Worm (Caenorhabditis elegans) whole organism, L2 larva: ENCODE results near the gene C03A7.13.

ENCODE experiments used
- C34F6.9 ChIP-seq: fragments of 150-350 bp; optimal IDR thresholded peaks from 2 replicates; lab custom pipeline; 2014; ENCODE audit warnings: missing biosample characterization, missing genetic modification characterization
- F13H6.1 ChIP-seq: sonication (generic microtip); optimal IDR thresholded peaks from 2 replicates; lab custom pipeline; 2016; ENCODE audit warnings: missing genetic modification characterization, missing compliant biosample characterization
- Y55F3AM.14 ChIP-seq: fragments of 200-800 bp; sonication (Bioruptor generic); optimal IDR thresholded peaks from 2 replicates; lab custom pipeline; 2018; ENCODE audit warnings: mild to moderate bottlenecking, missing genetic modification characterization, missing compliant biosample characterization
- alr-1 ChIP-seq: fragments of 150-350 bp; optimal IDR thresholded peaks from 2 replicates; lab custom pipeline; 2014; ENCODE audit warnings: missing biosample characterization, missing genetic modification characterization
- ama-1 ChIP-seq: fragments of 150-350 bp; optimal IDR thresholded peaks from 2 replicates; lab custom pipeline; 2018; ENCODE audit warnings: inconsistent platforms
- ceh-16 ChIP-seq: fragments of 150-350 bp; optimal IDR thresholded peaks from 2 replicates; lab custom pipeline; 2014; ENCODE audit warnings: missing biosample characterization, missing genetic modification characterization
- ceh-82 ChIP-seq: fragments of 150-350 bp; optimal IDR thresholded peaks from 2 replicates; lab custom pipeline; 2014; ENCODE audit warnings: missing biosample characterization, missing genetic modification characterization
- crh-2 ChIP-seq: sonication (generic microtip); optimal IDR thresholded peaks from 2 replicates; lab custom pipeline; 2017; ENCODE audit warnings: missing biosample characterization, missing genetic modification characterization
- egl-27 ChIP-seq: sonication (generic microtip); optimal IDR thresholded peaks from 3 replicates; lab custom pipeline; 2017; ENCODE audit warnings: missing biosample characterization, missing genetic modification reagents, missing genetic modification characterization
- elt-1 ChIP-seq: fragments of 150-350 bp; optimal IDR thresholded peaks from 2 replicates; lab custom pipeline; 2014; ENCODE audit warnings: missing biosample characterization, missing genetic modification characterization
- elt-3 ChIP-seq: sonication (generic microtip); optimal IDR thresholded peaks from 2 replicates; lab custom pipeline; 2017; ENCODE audit warnings: missing biosample characterization, missing genetic modification characterization
- fos-1 ChIP-seq: fragments of 150-350 bp; optimal IDR thresholded peaks from 2 replicates; lab custom pipeline; 2014; ENCODE audit warnings: missing biosample characterization, missing genetic modification characterization
- lin-11 ChIP-seq: fragments of 150-350 bp; sonication (generic microtip); optimal IDR thresholded peaks from 2 replicates; lab custom pipeline; 2014; ENCODE audit warnings: missing biosample characterization, missing genetic modification characterization, inconsistent platforms, mixed read lengths
- lin-13 ChIP-seq: fragments of 150-350 bp; optimal IDR thresholded peaks from 2 replicates; lab custom pipeline; 2014; ENCODE audit warnings: missing biosample characterization, missing genetic modification reagents, missing genetic modification characterization
- lin-39 ChIP-seq: fragments of 150-350 bp; optimal IDR thresholded peaks from 2 replicates; lab custom pipeline; 2014; ENCODE audit warnings: missing biosample characterization, missing genetic modification reagents, missing genetic modification characterization
- lsy-2 ChIP-seq, 2 experiments: fragments of 150-350 bp in 1 of 2; sonication (generic microtip) in 1 of 2; optimal IDR thresholded peaks; 2 replicates each; lab custom pipeline; 2014 to 2017; ENCODE audit warnings: missing biosample characterization in 2 of 2, missing genetic modification characterization in 2 of 2
- mab-5 ChIP-seq: fragments of 150-350 bp; optimal IDR thresholded peaks from 2 replicates; lab custom pipeline; 2014; ENCODE audit warnings: missing biosample characterization, missing genetic modification characterization
- mbf-1 ChIP-seq: sonication (generic microtip); optimal IDR thresholded peaks from 2 replicates; lab custom pipeline; 2017; ENCODE audit warnings: missing biosample characterization, missing genetic modification characterization
- mdl-1 ChIP-seq, 2 experiments: fragments of 150-350 bp in 1 of 2; sonication (generic microtip) in 1 of 2; optimal IDR thresholded peaks; 2 replicates each; lab custom pipeline; 2017; ENCODE audit warnings: missing biosample characterization in 2 of 2, missing genetic modification characterization in 2 of 2
- nhr-10 ChIP-seq: sonication (generic microtip); optimal IDR thresholded peaks from 2 replicates; lab custom pipeline; 2017; ENCODE audit warnings: missing biosample characterization, missing genetic modification characterization
- nhr-11 ChIP-seq: fragments of 150-350 bp; optimal IDR thresholded peaks from 2 replicates; lab custom pipeline; 2014; ENCODE audit warnings: missing biosample characterization, missing genetic modification characterization
- nhr-129 ChIP-seq: fragments of 150-350 bp; optimal IDR thresholded peaks from 2 replicates; lab custom pipeline; 2014; ENCODE audit warnings: missing biosample characterization, missing genetic modification characterization
- nhr-21 ChIP-seq: fragments of 150-350 bp; optimal IDR thresholded peaks from 2 replicates; lab custom pipeline; 2014; ENCODE audit warnings: missing biosample characterization, missing genetic modification characterization
- nhr-237 ChIP-seq: fragments of 150-350 bp; optimal IDR thresholded peaks from 2 replicates; lab custom pipeline; 2014; ENCODE audit warnings: missing biosample characterization, missing genetic modification characterization
- nhr-6 ChIP-seq: fragments of 150-350 bp; optimal IDR thresholded peaks from 2 replicates; lab custom pipeline; 2014; ENCODE audit warnings: missing biosample characterization, missing genetic modification characterization
- nhr-77 ChIP-seq: fragments of 150-350 bp; optimal IDR thresholded peaks from 2 replicates; lab custom pipeline; 2014; ENCODE audit warnings: missing biosample characterization, missing genetic modification characterization
- peb-1 ChIP-seq: fragments of 150-350 bp; optimal IDR thresholded peaks from 2 replicates; lab custom pipeline; 2014; ENCODE audit warnings: missing biosample characterization, missing genetic modification characterization
- sem-4 ChIP-seq: fragments of 150-350 bp; optimal IDR thresholded peaks from 2 replicates; lab custom pipeline; 2014; ENCODE audit warnings: missing biosample characterization, missing genetic modification reagents, missing genetic modification characterization
- skn-1 ChIP-seq: sonication (generic microtip); optimal IDR thresholded peaks from 2 replicates; lab custom pipeline; 2017; ENCODE audit warnings: missing biosample characterization, missing genetic modification characterization
- sma-9 ChIP-seq, 2 experiments: fragments of 150-350 bp in 1 of 2; sonication (generic microtip) in 1 of 2; optimal IDR thresholded peaks; 2 replicates each; lab custom pipeline; 2014 to 2016; ENCODE audit warnings: missing genetic modification characterization in 2 of 2, mild to moderate bottlenecking in 1 of 2, missing biosample characterization in 1 of 2, missing compliant biosample characterization in 1 of 2, missing genetic modification reagents in 1 of 2, moderate library complexity in 1 of 2
- snpc-4 ChIP-seq: fragments of 150-350 bp; optimal IDR thresholded peaks from 2 replicates; lab custom pipeline; 2014; ENCODE audit warnings: missing biosample characterization, missing genetic modification characterization
- unc-39 ChIP-seq: fragments of 150-350 bp; optimal IDR thresholded peaks from 2 replicates; lab custom pipeline; 2014; ENCODE audit warnings: missing biosample characterization, missing genetic modification characterization
- unc-55 ChIP-seq: fragments of 150-350 bp; sonication (generic microtip); optimal IDR thresholded peaks from 3 replicates; lab custom pipeline; 2014; ENCODE audit warnings: missing biosample characterization, missing genetic modification reagents, missing genetic modification characterization
- unc-62 ChIP-seq: fragments of 150-350 bp; optimal IDR thresholded peaks from 2 replicates; lab custom pipeline; 2014; ENCODE audit warnings: missing biosample characterization, missing genetic modification reagents, missing genetic modification characterization
- zag-1 ChIP-seq: fragments of 150-350 bp; optimal IDR thresholded peaks from 2 replicates; lab custom pipeline; 2014; ENCODE audit warnings: missing biosample characterization, missing genetic modification characterization
- ztf-1 ChIP-seq: fragments of 200-800 bp; sonication (Bioruptor generic); conservative IDR thresholded peaks from 2 replicates; pipeline ENCODE4 v1.3.6; 2022; ENCODE audit warnings: missing genetic modification characterization, missing compliant biosample characterization

C03A7.13 gene

DNA sequence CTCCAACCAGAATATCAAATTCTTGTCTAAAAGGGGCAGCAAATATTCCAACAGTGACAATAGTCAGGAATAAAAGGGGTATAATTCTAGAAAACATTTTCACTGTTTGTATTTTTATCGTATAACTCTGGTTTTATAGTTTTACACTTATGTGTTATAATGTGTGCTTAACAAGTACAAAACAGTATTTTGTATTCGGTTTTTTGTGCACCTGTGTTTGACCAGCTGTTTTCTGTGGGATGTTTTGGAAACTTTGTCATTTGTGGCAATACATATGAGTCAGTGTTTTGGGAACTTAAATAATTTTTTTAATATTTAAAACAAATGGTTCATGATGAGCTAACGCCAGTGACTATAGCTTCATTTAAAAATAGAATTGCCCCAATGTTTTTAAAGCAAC is 45.9 kb downstream of the C03A7.13 start, which contains the start of gene F14F9.6:
Gene F14F9.6, minus strand, starts transcription at position 101 of the 400 bp plus-strand sequence.
- TF ChIP-seq skn-1 (tag; lab: Kevin White, UChicago) (no peak), peb-1 (no peak), snpc-4 (tag; lab: Kevin White, UChicago) (no peak), ceh-82 (tag; lab: Kevin White, UChicago) (no peak), egl-27 (no peak), F13H6.1 (tag; lab: Kevin White, UChicago) (no peak), ztf-1 (GFP tag; lab: Robert Waterston, UW) (no peak), ama-1 (lab: Kevin White, UChicago) (no peak), fos-1 (no peak), sma-9 (GFP tag; optimal IDR thresholded peaks at IDR 0.05; lab: Kevin White, UChicago) (no peak), sma-9 (tag; optimal IDR thresholded peaks at IDR 0.05; lab: Kevin White, UChicago) (no peak), lin-39 (tag; lab: Kevin White, UChicago) (no peak), lsy-2 (tag; optimal IDR thresholded peaks at IDR 0.05; lab: Kevin White, UChicago) (no peak), lin-13 (no peak), unc-55 (GFP tag; lab: Kevin White, UChicago) (no peak), mdl-1 (tag; optimal IDR thresholded peaks at IDR 0.05; lab: Kevin White, UChicago) (no peak), crh-2 (tag; lab: Kevin White, UChicago) (no peak), lin-11 (tag; lab: Kevin White, UChicago) (no peak), C34F6.9 (tag; lab: Kevin White, UChicago) (no peak), unc-62 (GFP tag; lab: Kevin White, UChicago) (no peak), sem-4 (tag; lab: Kevin White, UChicago) (no peak)

DNA sequence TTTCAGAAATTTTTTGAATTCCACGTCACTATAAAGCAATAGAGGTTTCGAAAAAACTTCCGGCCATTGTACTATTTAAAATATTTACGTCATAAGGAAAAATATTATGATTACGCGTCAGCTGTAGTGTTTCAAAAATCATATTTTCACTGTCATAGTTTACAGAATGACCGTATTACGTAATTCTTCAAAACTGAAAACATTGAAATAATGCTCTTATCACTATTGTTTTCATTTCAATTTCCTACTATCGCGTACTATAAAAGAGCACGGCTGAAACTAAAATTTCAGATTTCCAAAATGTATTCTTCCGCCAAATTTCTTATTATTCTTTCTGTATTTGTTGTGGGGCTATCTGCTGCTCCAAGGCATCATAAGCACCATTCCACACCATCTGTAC is 47.8 kb downstream of the C03A7.13 start, which contains the start of gene F14F9.2:
Gene F14F9.2, plus strand, starts transcription at position 301 of the 400 bp plus-strand sequence.
- TF ChIP-seq sem-4 (tag; lab: Kevin White, UChicago) (no peak), sma-9 (GFP tag; optimal IDR thresholded peaks at IDR 0.05; lab: Kevin White, UChicago) (no peak), sma-9 (tag; optimal IDR thresholded peaks at IDR 0.05; lab: Kevin White, UChicago) (no peak), crh-2 (tag; lab: Kevin White, UChicago) (no peak), nhr-11 (no peak), mdl-1 (tag; optimal IDR thresholded peaks at IDR 0.05; lab: Kevin White, UChicago) (no peak), skn-1 (tag; lab: Kevin White, UChicago) (no peak), C34F6.9 (tag; lab: Kevin White, UChicago) (no peak), mab-5 (tag; lab: Kevin White, UChicago) (no peak), elt-3 (tag; lab: Kevin White, UChicago) (no peak), mbf-1 (no peak), egl-27 (no peak), nhr-21 (no peak), F13H6.1 (tag; lab: Kevin White, UChicago) (no peak)

DNA sequence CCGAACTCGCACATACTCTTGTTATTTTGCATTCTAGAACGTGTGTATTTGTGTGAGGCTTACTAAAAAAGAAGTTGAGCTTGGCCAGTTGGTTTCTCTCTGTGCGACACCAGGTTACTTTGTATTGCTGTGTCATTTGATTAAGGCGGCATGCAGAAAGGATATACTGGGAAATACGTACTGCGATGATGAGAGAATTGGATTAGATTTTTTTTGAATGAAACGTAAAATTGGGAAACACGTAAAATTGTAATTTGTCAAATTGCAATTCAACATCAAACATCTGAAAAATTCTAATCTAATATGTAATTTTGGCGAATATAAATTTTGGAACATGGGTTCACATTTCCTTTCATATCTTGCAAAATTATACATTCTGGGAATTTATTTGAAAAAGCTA is 48.6 kb downstream of the C03A7.13 start, which contains the start of gene srh-129:
Gene srh-129, minus strand, starts transcription at position 101 of the 400 bp plus-strand sequence.
- TF ChIP-seq ceh-16 (no peak), snpc-4 (tag; lab: Kevin White, UChicago) (no peak)

DNA sequence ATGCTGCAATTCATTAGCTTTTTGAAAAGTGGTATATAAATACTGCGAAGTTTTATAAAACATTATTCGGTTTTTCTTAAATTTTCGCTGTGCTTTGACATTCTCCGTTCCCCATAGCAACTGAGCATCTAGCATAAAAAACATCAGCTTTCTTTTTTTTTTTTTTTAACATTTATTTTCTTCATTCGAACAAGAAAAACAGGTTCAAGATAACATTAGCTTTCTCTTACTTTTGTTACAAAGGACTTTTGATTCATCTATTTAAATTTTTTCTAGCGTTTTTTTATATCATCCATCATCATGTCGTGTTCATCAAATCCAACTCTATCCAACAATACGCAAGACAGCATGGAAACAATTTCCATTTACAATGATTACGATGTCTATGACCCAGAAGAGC is 54.4 kb downstream of the C03A7.13 start, which contains the start of gene F14F9.3:
Gene F14F9.3, plus strand, starts transcription at position 301 of the 400 bp plus-strand sequence.
- TF ChIP-seq nhr-129 (tag; lab: Kevin White, UChicago) (no peak), unc-39 (tag; lab: Kevin White, UChicago) (no peak), lin-11 (tag; lab: Kevin White, UChicago) (no peak), zag-1 (tag; lab: Kevin White, UChicago) (no peak), ztf-1 (GFP tag; lab: Robert Waterston, UW) (no peak), Y55F3AM.14 (GFP tag; lab: Kevin White, UChicago) (no peak), elt-1 (tag; lab: Kevin White, UChicago) (no peak), mbf-1 (no peak), nhr-10 (tag; lab: Kevin White, UChicago) (no peak), alr-1 (tag; lab: Kevin White, UChicago) (no peak), nhr-77 (tag; lab: Kevin White, UChicago) (no peak), C34F6.9 (tag; lab: Kevin White, UChicago) (no peak), peb-1 (no peak), nhr-6 (tag; lab: Kevin White, UChicago) (no peak), skn-1 (tag; lab: Kevin White, UChicago) (no peak), F13H6.1 (tag; lab: Kevin White, UChicago) (no peak), nhr-237 (no peak)
- TF ChIP-seq, all 48 proteins: peak for 0
